Worm (Caenorhabditis elegans) whole organism, L1 larva: Measurements from ENCODE around the gene F16H6.10.

Experiments used
- C16A3.4 ChIP-seq: fragments of 150-350 bp; optimal IDR thresholded peaks from 2 replicates; lab custom pipeline; 2014; ENCODE audit warnings: missing biosample characterization, missing genetic modification characterization
- F16B12.6 ChIP-seq: fragments of 150-350 bp; optimal IDR thresholded peaks from 2 replicates; lab custom pipeline; 2014; ENCODE audit warnings: missing biosample characterization, missing genetic modification characterization
- Y116A8C.19 ChIP-seq: sonication (generic microtip); optimal IDR thresholded peaks from 2 replicates; lab custom pipeline; 2016; ENCODE audit warnings: missing compliant biosample characterization, missing genetic modification characterization, borderline replicate concordance
- alr-1 ChIP-seq: fragments of 200-800 bp; sonication (Bioruptor generic); optimal IDR thresholded peaks from 2 replicates; lab custom pipeline; 2018; ENCODE audit warnings: borderline replicate concordance, mild to moderate bottlenecking, missing genetic modification characterization, missing compliant biosample characterization
- aly-2 ChIP-seq: fragments of 150-350 bp; optimal IDR thresholded peaks from 2 replicates; lab custom pipeline; 2014; ENCODE audit warnings: missing biosample characterization, missing genetic modification characterization
- ama-1 ChIP-seq: fragments of 150-350 bp; optimal IDR thresholded peaks from 2 replicates; lab custom pipeline; 2014
- blmp-1 ChIP-seq: fragments of 150-350 bp; optimal IDR thresholded peaks from 2 replicates; lab custom pipeline; 2014; ENCODE audit warnings: missing biosample characterization, missing genetic modification characterization
- ceh-8 ChIP-seq: fragments of 200-800 bp; sonication (Bioruptor generic); optimal IDR thresholded peaks from 2 replicates; lab custom pipeline; 2018; ENCODE audit warnings: mild to moderate bottlenecking, missing genetic modification characterization, moderate library complexity, missing compliant biosample characterization
- ceh-88 ChIP-seq: fragments of 200-800 bp; sonication (Bioruptor generic); IDR thresholded peaks from 2 replicates; pipeline ENCODE4 v1.3.6; 2022; ENCODE audit warnings: missing genetic modification characterization, missing compliant biosample characterization
- ceh-90 ChIP-seq: sonication (generic microtip); optimal IDR thresholded peaks from 2 replicates; lab custom pipeline; 2016; ENCODE audit warnings: missing genetic modification characterization, missing compliant biosample characterization
- dpl-1 ChIP-seq, 3 experiments: fragments of 150-350 bp in 2 of 3; sonication (generic microtip) in 1 of 3; optimal IDR thresholded peaks; 2 replicates each; lab custom pipeline; 2014 to 2017; ENCODE audit warnings: missing biosample characterization in 3 of 3, missing genetic modification characterization in 3 of 3, missing genetic modification reagents in 3 of 3
- efl-1 ChIP-seq, 4 experiments: fragments of 150-350 bp; optimal IDR thresholded peaks in 3 of 4; peaks in 1 of 4; 1 replicate in 1 of 4; 2 replicates in 3 of 4; lab custom pipeline; 2014; ENCODE audit warnings: missing biosample characterization in 2 of 4, missing genetic modification characterization in 2 of 4, missing genetic modification reagents in 2 of 4
- efl-3 ChIP-seq: fragments of 200-800 bp; sonication (Bioruptor generic); optimal IDR thresholded peaks from 2 replicates; lab custom pipeline; 2018; ENCODE audit warnings: mild to moderate bottlenecking, missing genetic modification characterization, missing compliant biosample characterization
- egl-27 ChIP-seq, 2 experiments: fragments of 150-350 bp in 1 of 2; sonication (generic microtip); optimal IDR thresholded peaks; 3 replicates each; lab custom pipeline; 2017 to 2018; ENCODE audit warnings: missing biosample characterization in 2 of 2, missing genetic modification characterization in 2 of 2, missing genetic modification reagents in 2 of 2
- elt-2 ChIP-seq: sonication (generic microtip); optimal IDR thresholded peaks from 2 replicates; lab custom pipeline; 2016; ENCODE audit warnings: missing genetic modification characterization, mild to moderate bottlenecking, inconsistent platforms, missing compliant biosample characterization, missing genetic modification reagents
- fkh-10 ChIP-seq: sonication (generic microtip); optimal IDR thresholded peaks from 2 replicates; lab custom pipeline; 2017; ENCODE audit warnings: missing biosample characterization, missing genetic modification reagents, missing genetic modification characterization
- fkh-4 ChIP-seq: sonication (generic microtip); optimal IDR thresholded peaks from 2 replicates; lab custom pipeline; 2016; ENCODE audit warnings: missing compliant biosample characterization, missing genetic modification characterization, borderline replicate concordance
- fkh-8 ChIP-seq: sonication (generic microtip); optimal IDR thresholded peaks from 2 replicates; lab custom pipeline; 2016; ENCODE audit warnings: mild to moderate bottlenecking, missing genetic modification characterization, missing compliant biosample characterization
- fos-1 ChIP-seq: fragments of 150-350 bp; optimal IDR thresholded peaks from 2 replicates; lab custom pipeline; 2014; ENCODE audit warnings: missing biosample characterization, missing genetic modification characterization
- hpl-2 ChIP-seq: fragments of 150-350 bp; optimal IDR thresholded peaks from 2 replicates; lab custom pipeline; 2014; ENCODE audit warnings: missing biosample characterization, missing genetic modification reagents, missing genetic modification characterization
- jun-1 ChIP-seq: fragments of 150-350 bp; optimal IDR thresholded peaks from 2 replicates; lab custom pipeline; 2014; ENCODE audit warnings: missing biosample characterization, missing genetic modification reagents, missing genetic modification characterization
- lin-35 ChIP-seq, 2 experiments: fragments of 150-350 bp; optimal IDR thresholded peaks; 2 replicates each; lab custom pipeline; 2014; ENCODE audit warnings: missing biosample characterization in 2 of 2, missing genetic modification characterization in 2 of 2, missing genetic modification reagents in 2 of 2
- lir-3 ChIP-seq: sonication (generic microtip); optimal IDR thresholded peaks from 2 replicates; lab custom pipeline; 2016; ENCODE audit warnings: mild to moderate bottlenecking, missing genetic modification characterization, moderate library complexity, missing compliant biosample characterization; ENCODE audit not compliant: poor library complexity
- lsy-2 ChIP-seq, 2 experiments: fragments of 150-350 bp; optimal IDR thresholded peaks; 2 replicates each; lab custom pipeline; 2014; ENCODE audit warnings: missing biosample characterization in 2 of 2, missing genetic modification characterization in 2 of 2
- mef-2 ChIP-seq: fragments of 150-350 bp; optimal IDR thresholded peaks from 2 replicates; lab custom pipeline; 2014; ENCODE audit warnings: missing biosample characterization, missing genetic modification characterization
- mep-1 ChIP-seq: fragments of 150-350 bp; optimal IDR thresholded peaks from 2 replicates; lab custom pipeline; 2014; ENCODE audit warnings: missing biosample characterization, missing genetic modification characterization
- nhr-12 ChIP-seq: sonication (generic microtip); optimal IDR thresholded peaks from 2 replicates; lab custom pipeline; 2017; ENCODE audit warnings: missing biosample characterization, missing genetic modification characterization
- nhr-20 ChIP-seq: sonication (generic microtip); optimal IDR thresholded peaks from 2 replicates; lab custom pipeline; 2016; ENCODE audit warnings: mild to moderate bottlenecking, missing genetic modification characterization, missing compliant biosample characterization
- nhr-47 ChIP-seq: sonication (generic microtip); optimal IDR thresholded peaks from 2 replicates; lab custom pipeline; 2016; ENCODE audit warnings: mild to moderate bottlenecking, missing genetic modification characterization, moderate library complexity, missing compliant biosample characterization
- nhr-71 ChIP-seq: sonication (generic microtip); optimal IDR thresholded peaks from 2 replicates; lab custom pipeline; 2016; ENCODE audit warnings: mild to moderate bottlenecking, missing genetic modification characterization, moderate library complexity, missing compliant biosample characterization
- nhr-76 ChIP-seq: sonication (generic microtip); optimal IDR thresholded peaks from 2 replicates; lab custom pipeline; 2017; ENCODE audit warnings: missing biosample characterization, missing genetic modification characterization
- nhr-77 ChIP-seq: fragments of 150-350 bp; optimal IDR thresholded peaks from 2 replicates; lab custom pipeline; 2014; ENCODE audit warnings: missing biosample characterization, missing genetic modification characterization
- nhr-84 ChIP-seq: sonication (generic microtip); optimal IDR thresholded peaks from 2 replicates; lab custom pipeline; 2017; ENCODE audit warnings: missing biosample characterization, missing genetic modification characterization
- nhr-85 ChIP-seq: sonication (generic microtip); peaks from one replicate; lab custom pipeline; 2016; ENCODE audit warnings: missing genetic modification characterization, inconsistent platforms, missing compliant biosample characterization
- nhr-90 ChIP-seq: sonication (generic microtip); optimal IDR thresholded peaks from 2 replicates; lab custom pipeline; 2016; ENCODE audit warnings: mild to moderate bottlenecking, missing genetic modification characterization, missing compliant biosample characterization; ENCODE audit not compliant: poor library complexity
- pag-3 ChIP-seq: sonication (generic microtip); optimal IDR thresholded peaks from 2 replicates; lab custom pipeline; 2017; ENCODE audit warnings: missing genetic modification characterization, mild to moderate bottlenecking, missing compliant biosample characterization, antibody characterized with exemption, borderline replicate concordance; ENCODE audit not compliant: insufficient read depth
- rnt-1 ChIP-seq: sonication (generic microtip); optimal IDR thresholded peaks from 2 replicates; lab custom pipeline; 2016; ENCODE audit warnings: mild to moderate bottlenecking, missing genetic modification characterization, moderate library complexity, missing compliant biosample characterization
- snpc-4 ChIP-seq: fragments of 150-350 bp; optimal IDR thresholded peaks from 2 replicates; lab custom pipeline; 2014; ENCODE audit warnings: missing biosample characterization, missing genetic modification characterization
- swsn-7 ChIP-seq: sonication (generic microtip); optimal IDR thresholded peaks from 2 replicates; lab custom pipeline; 2016; ENCODE audit warnings: missing genetic modification characterization, missing compliant biosample characterization
- unc-30 ChIP-seq: sonication (generic microtip); optimal IDR thresholded peaks from 2 replicates; lab custom pipeline; 2017; ENCODE audit warnings: missing biosample characterization, missing genetic modification characterization
- vab-15 ChIP-seq: sonication (generic microtip); optimal IDR thresholded peaks from 2 replicates; lab custom pipeline; 2017; ENCODE audit warnings: missing genotype, mild to moderate bottlenecking, missing genetic modification characterization, missing compliant biosample characterization
- xbp-1 ChIP-seq: sonication (generic microtip); optimal IDR thresholded peaks from 2 replicates; lab custom pipeline; 2016; ENCODE audit warnings: missing genetic modification characterization, missing compliant biosample characterization
- zag-1 ChIP-seq: fragments of 150-350 bp; optimal IDR thresholded peaks from 2 replicates; lab custom pipeline; 2014; ENCODE audit warnings: missing biosample characterization, missing genetic modification characterization
- ztf-11 ChIP-seq, 2 experiments: sonication (generic microtip); optimal IDR thresholded peaks; 2 replicates each; lab custom pipeline; 2016 to 2017; ENCODE audit warnings: missing genetic modification characterization in 2 of 2, missing biosample characterization in 1 of 2, missing compliant biosample characterization in 1 of 2

F16H6.10 gene

DNA sequence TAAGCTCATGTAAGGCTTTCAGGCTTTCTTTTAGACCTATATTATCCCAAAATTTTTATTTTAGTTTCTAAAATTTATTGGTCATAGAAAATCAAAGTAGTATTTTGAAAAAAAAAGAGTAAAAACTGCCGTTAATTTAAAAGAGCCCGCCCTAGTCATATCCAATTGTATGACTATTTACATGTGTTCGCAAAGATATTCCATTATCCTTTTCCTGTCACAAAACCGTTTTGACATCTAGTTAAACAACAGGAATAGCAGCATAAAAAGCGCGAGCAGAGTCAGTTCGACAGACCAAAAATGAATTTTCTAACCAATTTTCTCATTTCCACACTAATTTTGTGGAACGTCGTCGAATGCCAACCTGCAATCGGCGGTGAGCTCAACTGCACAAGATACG lies 29.2 kb downstream of the F16H6.10 start, which contains the start of gene F16H6.3:
F16H6.3 (plus strand) TSS at position 301 of the 400 bp plus-strand sequence.
- TF ChIP-seq dpl-1 (GFP tag; optimal IDR thresholded peaks at IDR 0.05; lab: Kevin White, UChicago) (no peak), jun-1 (no peak), nhr-47 (no peak), F16B12.6 (tag; lab: Kevin White, UChicago) (no peak), lir-3 (tag; lab: Kevin White, UChicago) (no peak), nhr-77 (tag; lab: Kevin White, UChicago) (no peak), lin-35 (GFP tag; optimal IDR thresholded peaks at IDR 0.05; lab: Kevin White, UChicago) (no peak), nhr-20 (tag; lab: Kevin White, UChicago) (no peak), blmp-1 (no peak), mef-2 (tag; lab: Kevin White, UChicago) (no peak), ceh-90 (no peak), nhr-90 (no peak), zag-1 (tag; lab: Kevin White, UChicago) (no peak), elt-2 (tag; lab: Kevin White, UChicago) (no peak), fkh-4 (tag; lab: Kevin White, UChicago) (no peak), hpl-2 (GFP tag; lab: Kevin White, UChicago) (no peak), ama-1 (lab: Kevin White, UChicago) (no peak), lsy-2 (tag; optimal IDR thresholded peaks at IDR 0.05; lab: Kevin White, UChicago) (no peak), fkh-10 (GFP tag; lab: Kevin White, UChicago) (no peak), xbp-1 (tag; lab: Kevin White, UChicago) (no peak)

DNA sequence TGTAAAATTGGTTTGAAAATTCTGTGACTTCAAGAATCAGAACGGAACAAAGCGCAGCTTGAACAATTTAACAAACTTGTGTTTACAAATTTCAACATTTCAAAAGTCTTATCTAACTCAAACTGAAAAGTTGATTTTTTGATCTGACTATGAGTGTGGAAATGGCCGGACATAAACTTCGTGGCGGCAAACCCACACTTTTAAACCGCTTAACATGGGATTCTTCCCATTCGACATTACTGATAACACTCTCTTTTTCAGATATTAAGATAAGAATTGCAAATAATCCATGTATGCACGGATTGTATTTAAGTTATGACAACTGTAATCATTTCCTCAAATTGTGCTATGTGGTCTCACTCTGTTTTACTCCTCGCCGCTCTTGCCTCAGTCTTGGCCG lies 33.1 kb downstream of the F16H6.10 start, which contains the start of gene clec-42:
clec-42 (plus strand) TSS at position 285 of the 400 bp plus-strand sequence.
- no peak for TF ChIP-seq blmp-1
- peak; percentile 2 for TF ChIP-seq nhr-90
- TF ChIP-seq elt-2 (tag; lab: Kevin White, UChicago): peak; percentile 88
- TF ChIP-seq efl-1 (optimal IDR thresholded peaks at IDR 0.05; lab: Kevin White, UChicago): no peak
- TF ChIP-seq efl-1 (GFP tag; optimal IDR thresholded peaks at IDR 0.05 in 1 of 2; lab: Kevin White, UChicago): peak in 1 of 2 experiments; percentile 8

- TF ChIP-seq C16A3.4 (tag; lab: Kevin White, UChicago) (no peak), rnt-1 (tag; lab: Kevin White, UChicago) (no peak), vab-15 (tag; lab: Kevin White, UChicago) (no peak), nhr-90 (no peak), nhr-77 (tag; lab: Kevin White, UChicago) (no peak), ceh-8 (GFP tag; lab: Kevin White, UChicago) (no peak), aly-2 (tag; lab: Kevin White, UChicago) (no peak), ceh-88 (GFP tag; lab: Robert Waterston, UW) (no peak)
Observed at ce11 chrV:18189181-18189580, 35.1 kb downstream of the F16H6.10 start, which contains the start of gene clec-246. Gene clec-246 (plus strand): TSS chrV:18189481.

DNA sequence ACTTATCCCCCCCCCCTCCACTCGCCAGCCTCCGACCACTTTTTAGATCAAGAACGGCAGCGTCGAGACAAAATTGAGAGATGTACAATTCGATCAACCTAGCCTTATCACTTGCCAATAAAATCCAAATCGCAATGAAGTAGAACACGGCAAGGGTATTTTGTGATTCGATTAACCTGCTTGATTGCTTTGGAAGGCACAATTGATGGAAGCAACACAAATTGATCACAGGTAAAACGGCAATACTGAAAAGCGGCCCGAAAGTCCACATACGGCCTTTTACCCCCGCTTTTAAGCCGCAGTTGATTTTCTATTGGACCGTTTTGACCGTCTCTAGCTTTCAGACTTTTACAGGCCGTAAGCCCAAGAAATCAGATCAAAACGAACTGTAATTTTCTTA lies 35.9 kb downstream of the F16H6.10 start, which contains the start of gene clec-245:
clec-245 (minus strand) TSS at position 101 of the 400 bp plus-strand sequence.
- TF ChIP-seq nhr-85 (tag; lab: Kevin White, UChicago): peak; percentile 60
- TF ChIP-seq fos-1 (tag; lab: Kevin White, UChicago): no peak
- no peak for TF ChIP-seq aly-2 (tag; lab: Kevin White, UChicago)
- no peak for TF ChIP-seq snpc-4
- no peak for TF ChIP-seq Y116A8C.19 (tag; lab: Kevin White, UChicago)
- TF ChIP-seq alr-1 (tag; lab: Kevin White, UChicago): no peak
- no peak for TF ChIP-seq lir-3 (tag; lab: Kevin White, UChicago)
- TF ChIP-seq, all 84 proteins: peak for 1

DNA sequence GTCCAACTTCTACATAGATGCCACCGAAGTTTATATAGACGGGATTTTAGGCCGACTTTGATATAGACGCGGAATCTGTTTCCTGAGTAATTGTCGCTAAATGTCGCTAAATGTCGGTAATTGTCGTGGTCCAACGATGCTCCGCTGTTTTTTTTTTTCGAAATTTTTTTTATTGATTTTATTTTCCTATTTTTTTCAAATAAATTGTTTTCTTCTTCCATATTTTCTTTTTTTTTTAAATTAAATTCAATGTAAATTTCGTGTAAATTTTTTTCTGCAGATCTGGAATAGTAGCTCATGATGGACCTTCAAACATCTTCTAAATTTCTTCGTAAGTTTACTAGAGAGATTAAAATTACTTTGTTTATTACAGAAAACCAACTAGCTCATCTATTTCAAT lies 39.3 kb downstream of the F16H6.10 start, which contains the start of gene C31G12.3:
C31G12.3 (plus strand) TSS at position 301 of the 400 bp plus-strand sequence.
- TF ChIP-seq jun-1 (no peak), pag-3 (tag; lab: Kevin White, UChicago) (no peak), nhr-84 (tag; lab: Kevin White, UChicago) (no peak), nhr-71 (tag; lab: Kevin White, UChicago) (no peak), swsn-7 (no peak), nhr-12 (tag; lab: Kevin White, UChicago) (no peak), nhr-76 (no peak), efl-1 (optimal IDR thresholded peaks at IDR 0.05; lab: Kevin White, UChicago) (no peak), efl-1 (GFP tag; optimal IDR thresholded peaks at IDR 0.05 in 1 of 2; lab: Kevin White, UChicago) (no peak), fkh-8 (no peak), C16A3.4 (tag; lab: Kevin White, UChicago) (no peak), ztf-11 (tag; optimal IDR thresholded peaks at IDR 0.05; lab: Kevin White, UChicago) (no peak), mep-1 (no peak), fos-1 (tag; lab: Kevin White, UChicago) (no peak), egl-27 (tag; optimal IDR thresholded peaks at IDR 0.05; lab: Kevin White, UChicago) (no peak), efl-3 (GFP tag; lab: Kevin White, UChicago) (no peak), unc-30 (tag; lab: Kevin White, UChicago) (no peak)
